Worm (Caenorhabditis elegans) whole organism, L1 larva: Measurements from ENCODE around the gene moe-3.

Experiments
- aha-1 ChIP-seq: fragments of 150-350 bp; optimal IDR thresholded peaks from 2 replicates; lab custom pipeline; 2014; ENCODE audit warnings: missing biosample characterization, missing genetic modification characterization
- lin-13 ChIP-seq: fragments of 150-350 bp; optimal IDR thresholded peaks from 2 replicates; lab custom pipeline; 2014; ENCODE audit warnings: missing biosample characterization, missing genetic modification reagents, missing genetic modification characterization

DNA sequence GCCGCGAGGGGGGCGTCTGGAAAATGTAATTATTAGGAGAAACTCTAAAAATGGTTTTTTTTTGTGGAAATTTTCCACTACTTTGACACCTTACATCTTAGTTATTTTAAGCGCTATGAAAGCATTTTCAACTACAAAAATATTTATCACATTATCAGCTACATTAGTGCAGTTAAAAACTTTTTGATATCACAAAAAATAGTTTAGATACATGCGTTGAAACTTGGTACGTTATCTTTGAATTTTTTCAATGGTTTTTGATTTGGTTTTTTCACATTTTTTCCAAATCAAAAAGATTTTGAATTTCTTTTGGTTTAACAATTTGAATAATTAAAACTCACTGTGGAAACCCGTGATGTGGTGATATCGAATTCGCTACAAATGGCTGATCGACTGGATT, 2.5 kb downstream of the moe-3 start:
- TF ChIP-seq aha-1 (tag; lab: Kevin White, UChicago) = no peak
- no peak for TF ChIP-seq lin-13 (GFP tag; lab: Kevin White, UChicago)
